Worm (Caenorhabditis elegans) whole organism, young adult: ENCODE data around the gene aly-1.

Experiments used
- B0019.2 ChIP-seq: fragments of 200-800 bp; sonication (Bioruptor generic); conservative IDR thresholded peaks from 2 replicates; pipeline ENCODE4 v1.3.6; 2022; ENCODE audit warnings: missing genetic modification reagents, missing genetic modification characterization, missing compliant biosample characterization
- F57C9.4 ChIP-seq: sonication (generic microtip); optimal IDR thresholded peaks from 2 replicates; lab custom pipeline; 2017; ENCODE audit warnings: mild to moderate bottlenecking, missing genetic modification characterization, missing compliant biosample characterization
- cebp-1 ChIP-seq, 2 experiments: fragments of 200-800 bp in 1 of 2; sonication (Bioruptor generic) in 1 of 2; sonication (generic microtip) in 1 of 2; IDR thresholded peaks in 1 of 2; optimal IDR thresholded peaks in 1 of 2; 2 replicates each; pipeline versions ENCODE4 v1.3.6 to Lab custom; 2017 to 2022; ENCODE audit warnings: missing compliant biosample characterization in 2 of 2, missing genetic modification characterization in 2 of 2, mild to moderate bottlenecking in 1 of 2, missing genetic modification reagents in 1 of 2, moderate library complexity in 1 of 2
- ets-4 ChIP-seq: fragments of 200-800 bp; sonication (Bioruptor generic); optimal IDR thresholded peaks from 2 replicates; lab custom pipeline; 2018; ENCODE audit warnings: mild to moderate bottlenecking, missing genetic modification characterization, missing compliant biosample characterization
- nhr-120 ChIP-seq: fragments of 200-800 bp; sonication (Bioruptor generic); IDR thresholded peaks from 2 replicates; pipeline ENCODE4 v1.3.6; 2022; ENCODE audit warnings: missing genetic modification characterization, missing compliant biosample characterization
- unc-130 ChIP-seq: sonication (generic microtip); optimal IDR thresholded peaks from 2 replicates; lab custom pipeline; 2016; ENCODE audit warnings: missing genetic modification reagents, missing genetic modification characterization, missing compliant biosample characterization
- zfh-2 ChIP-seq: fragments of 200-800 bp; sonication (Bioruptor generic); conservative IDR thresholded peaks from 2 replicates; pipeline ENCODE4 v1.3.6; 2022; ENCODE audit warnings: missing genetic modification reagents, missing genetic modification characterization, missing compliant biosample characterization
- ztf-28 ChIP-seq: fragments of 200-800 bp; sonication (Bioruptor generic); IDR thresholded peaks from 2 replicates; pipeline ENCODE4 v1.3.6; 2022; ENCODE audit warnings: missing genetic modification reagents, missing genetic modification characterization, missing compliant biosample characterization

DNA sequence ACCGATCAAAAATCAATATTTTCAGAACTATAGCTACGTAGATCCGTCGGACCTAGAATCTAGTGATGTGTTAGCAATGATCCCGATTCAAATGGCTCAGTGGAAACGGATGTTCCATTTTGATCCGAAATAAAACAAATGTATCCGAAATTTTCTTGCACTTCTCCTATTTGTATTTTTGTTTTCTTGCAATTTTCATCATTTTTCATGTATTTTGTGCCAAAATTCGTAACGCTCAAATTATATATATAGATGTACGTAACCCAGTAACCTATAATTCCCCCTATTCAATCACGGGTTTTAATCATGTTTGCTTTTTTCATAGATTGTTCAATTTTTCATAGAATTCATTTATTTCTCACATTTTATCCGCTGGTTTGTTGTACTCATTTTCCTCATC, 9.8 kb upstream of the aly-1 start, which contains the start of gene gldi-10:
- TF ChIP-seq nhr-120 (GFP tag; lab: Robert Waterston, UW) (no peak), ztf-28 (no peak), F57C9.4 (tag; lab: Kevin White, UChicago) (no peak), zfh-2 (GFP tag; lab: Robert Waterston, UW) (no peak), ets-4 (GFP tag; lab: Kevin White, UChicago) (no peak), unc-130 (GFP tag; lab: Kevin White, UChicago) (no peak), cebp-1 (GFP tag; IDR thresholded peaks at IDR 0.05; lab: Robert Waterston, UW) (no peak), cebp-1 (tag; optimal IDR thresholded peaks at IDR 0.05; lab: Kevin White, UChicago) (no peak), B0019.2 (no peak)
